Worm (Caenorhabditis elegans): ENCODE data around the gene sft-4.

ce11 chrX:5781294-5781693, 772 bp upstream of the sft-4 start:
- TF ChIP-seq ceh-6 (GFP tag; optimal IDR thresholded peaks at IDR 0.05) (no peak), ama-1 (optimal IDR thresholded peaks at IDR 0.05) (no peak), hlh-15 (tag; optimal IDR thresholded peaks at IDR 0.05) (no peak), fkh-10 (GFP tag; optimal IDR thresholded peaks at IDR 0.05) (no peak), ceh-34 (tag; optimal IDR thresholded peaks at IDR 0.05) (no peak), ceh-19 (GFP tag; optimal IDR thresholded peaks at IDR 0.05) (no peak), pha-2 (tag; optimal IDR thresholded peaks at IDR 0.05) (no peak), npax-4 (tag; optimal IDR thresholded peaks at IDR 0.05) (no peak), rnt-1 (tag; optimal IDR thresholded peaks at IDR 0.05) (no peak), lin-11 (tag; optimal IDR thresholded peaks at IDR 0.05) (no peak), sox-4 (tag; optimal IDR thresholded peaks at IDR 0.05) (no peak), tbx-7 (tag; optimal IDR thresholded peaks at IDR 0.05) (no peak), pat-9 (tag; optimal IDR thresholded peaks at IDR 0.05) (no peak), ref-2 (tag; optimal IDR thresholded peaks at IDR 0.05) (no peak)

All from whole organism, late embryonic.